Worm (Caenorhabditis elegans): ENCODE data around the gene cyk-4.

DNA sequence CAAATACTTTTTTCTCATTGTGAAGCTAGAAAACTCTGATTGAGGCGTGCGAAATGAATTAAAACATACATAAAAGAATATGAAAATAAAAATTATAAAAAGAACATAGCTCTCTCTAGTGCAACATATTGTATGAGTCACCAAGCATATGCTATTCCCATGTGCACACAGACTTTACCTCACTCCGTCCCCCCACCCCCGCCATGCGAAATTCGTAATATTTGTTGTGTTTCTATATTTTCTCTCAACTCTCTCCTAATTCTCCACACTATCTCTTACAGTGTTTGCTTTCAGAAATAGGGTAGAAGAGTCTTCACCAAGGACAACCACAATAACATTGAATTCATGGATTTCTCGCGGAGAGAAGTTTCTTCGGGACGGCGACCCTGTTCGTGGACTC lies 38.4 kb downstream of the cyk-4 start:
- TF ChIP-seq dao-5 (tag; optimal IDR thresholded peaks at IDR 0.05) (no peak), W03F9.2 (tag; optimal IDR thresholded peaks at IDR 0.05) (no peak), him-1 (tag; optimal IDR thresholded peaks at IDR 0.05) (no peak)

Measured in whole organism, L4/young adult.